Fruit fly (Drosophila melanogaster) whole organism, embryonic: Measurements from ENCODE around the gene fz3.

Source experiments
- Bdp1 ChIP-seq: fragments of 200-800 bp; sonication (Bioruptor generic); optimal IDR thresholded peaks from 3 replicates; lab custom pipeline; 2016; ENCODE audit warnings: missing biosample characterization, missing genetic modification characterization
- CG10462 ChIP-seq: fragments of 200-800 bp; sonication (Bioruptor generic); optimal IDR thresholded peaks from 2 replicates; lab custom pipeline; 2016; ENCODE audit warnings: missing biosample characterization, missing genetic modification characterization
- CG14667 ChIP-seq: fragments of 200-800 bp; sonication (Bioruptor generic); IDR thresholded peaks from 2 replicates; pipeline ENCODE4 v1.3.6; 2022; ENCODE audit warnings: missing biosample characterization, missing genetic modification characterization
- CG16815 ChIP-seq: fragments of 200-800 bp; sonication (Bioruptor generic); optimal IDR thresholded peaks from 3 replicates; lab custom pipeline; 2017; ENCODE audit warnings: missing biosample characterization, mild to moderate bottlenecking, missing genetic modification characterization
- CG17612 ChIP-seq: fragments of 200-800 bp; sonication (Bioruptor generic); IDR thresholded peaks from 2 replicates; pipeline ENCODE4 v1.3.6; 2022; ENCODE audit warnings: missing biosample characterization, missing genetic modification characterization
- CG17802 ChIP-seq: fragments of 200-800 bp; sonication (Bioruptor generic); optimal IDR thresholded peaks from 2 replicates; lab custom pipeline; 2018; ENCODE audit warnings: missing biosample characterization, mild to moderate bottlenecking, missing genetic modification characterization, moderate library complexity
- CG2129 ChIP-seq: fragments of 200-800 bp; sonication (Bioruptor generic); IDR thresholded peaks from 2 replicates; pipeline ENCODE4 v1.3.6; 2022; ENCODE audit warnings: missing biosample characterization, missing genetic modification characterization; ENCODE audit not compliant: partially characterized antibody
- CG34376 ChIP-seq: fragments of 200-800 bp; sonication (Bioruptor generic); optimal IDR thresholded peaks from 2 replicates; lab custom pipeline; 2018; ENCODE audit warnings: missing biosample characterization, mild to moderate bottlenecking, missing genetic modification characterization
- CG3726 ChIP-seq: fragments of 200-800 bp; sonication (Bioruptor generic); IDR thresholded peaks from 3 replicates; pipeline ENCODE4, ENCODE4 v1.3.6; 2022; ENCODE audit warnings: missing biosample characterization, missing genetic modification characterization
- CG5953 ChIP-seq: fragments of 200-800 bp; sonication (Bioruptor generic); IDR thresholded peaks from 2 replicates; pipeline ENCODE4 v1.3.6; 2022; ENCODE audit warnings: missing biosample characterization, missing genetic modification characterization
- CG6791 ChIP-seq: fragments of 200-800 bp; sonication (Bioruptor generic); IDR thresholded peaks from 3 replicates; pipeline ENCODE4 v1.3.6; 2022; ENCODE audit warnings: missing biosample characterization, missing genetic modification characterization; ENCODE audit not compliant: partially characterized antibody
- CG7839 ChIP-seq: fragments of 200-800 bp; sonication (Bioruptor generic); optimal IDR thresholded peaks from 3 replicates; lab custom pipeline; 2018; ENCODE audit warnings: missing biosample characterization, mild to moderate bottlenecking, missing genetic modification characterization, moderate library complexity
- CG9215 ChIP-seq: fragments of 200-800 bp; sonication (Bioruptor generic); IDR thresholded peaks from 2 replicates; pipeline ENCODE4 v1.3.6; 2022; ENCODE audit warnings: missing biosample characterization, missing genetic modification characterization
- Camta ChIP-seq: fragments of 200-800 bp; sonication (Bioruptor generic); optimal IDR thresholded peaks from 2 replicates; lab custom pipeline; 2016; ENCODE audit warnings: missing biosample characterization, missing genetic modification characterization
- Dp ChIP-seq: fragments of 200-800 bp; sonication (Bioruptor generic); optimal IDR thresholded peaks from 2 replicates; lab custom pipeline; 2018; ENCODE audit warnings: missing biosample characterization, mild to moderate bottlenecking, missing genetic modification characterization, moderate library complexity
- Fer2 ChIP-seq: fragments of 200-800 bp; sonication (Bioruptor generic); optimal IDR thresholded peaks from 2 replicates; lab custom pipeline; 2018; ENCODE audit warnings: missing biosample characterization, mild to moderate bottlenecking, missing genetic modification characterization, moderate library complexity
- HLH54F ChIP-seq: fragments of 200-800 bp; sonication (Bioruptor generic); optimal IDR thresholded peaks from 3 replicates; lab custom pipeline; 2016; ENCODE audit warnings: missing biosample characterization, missing genetic modification characterization
- Hmx ChIP-seq: fragments of 200-800 bp; sonication (Bioruptor generic); optimal IDR thresholded peaks from 2 replicates; lab custom pipeline; 2016; ENCODE audit warnings: missing biosample characterization, missing genetic modification characterization
- Hr39 ChIP-seq: fragments of >200 bp; optimal IDR thresholded peaks from 2 replicates; lab custom pipeline; 2017
- Jarid2 ChIP-seq: fragments of 200-800 bp; sonication (Bioruptor generic); optimal IDR thresholded peaks from 3 replicates; lab custom pipeline; 2017; ENCODE audit warnings: mild to moderate bottlenecking, missing biosample characterization, missing genetic modification reagents, missing genetic modification characterization
- Kr ChIP-seq: fragments of 200-800 bp; sonication (Bioruptor generic); optimal IDR thresholded peaks from 2 replicates; lab custom pipeline; 2017; ENCODE audit warnings: missing biosample characterization, mild to moderate bottlenecking, missing genetic modification characterization
- Lpt ChIP-seq: fragments of >200 bp; optimal IDR thresholded peaks from 2 replicates; lab custom pipeline; 2018; ENCODE audit warnings: missing biosample characterization, missing genetic modification characterization
- MTF-1 ChIP-seq: fragments of 200-800 bp; sonication (Bioruptor generic); optimal IDR thresholded peaks from 2 replicates; lab custom pipeline; 2018; ENCODE audit warnings: missing biosample characterization, mild to moderate bottlenecking, missing genetic modification characterization, borderline replicate concordance
- Neu2 ChIP-seq: fragments of 200-800 bp; sonication (Bioruptor generic); optimal IDR thresholded peaks from 3 replicates; lab custom pipeline; 2016; ENCODE audit warnings: missing biosample characterization, missing genetic modification characterization, borderline replicate concordance
- Opbp ChIP-seq: fragments of 200-800 bp; sonication (Bioruptor generic); IDR thresholded peaks from 3 replicates; pipeline ENCODE4 v1.3.6; 2022; ENCODE audit warnings: missing biosample characterization, missing genetic modification characterization; ENCODE audit not compliant: partially characterized antibody
- Optix ChIP-seq: fragments of 200-800 bp; sonication (Bioruptor generic); IDR thresholded peaks from 3 replicates; pipeline ENCODE4 v1.3.6; 2022; ENCODE audit warnings: missing biosample characterization, missing genetic modification characterization
- Rx ChIP-seq: fragments of 200-800 bp; sonication (Bioruptor generic); IDR thresholded peaks from 2 replicates; pipeline ENCODE4 v1.3.6; 2022; ENCODE audit warnings: missing biosample characterization, missing genetic modification characterization
- Ssrp ChIP-seq: fragments of 200-800 bp; sonication (Bioruptor generic); optimal IDR thresholded peaks from 2 replicates; lab custom pipeline; 2018; ENCODE audit warnings: missing biosample characterization, mild to moderate bottlenecking, missing genetic modification characterization, moderate library complexity
- Stat92E ChIP-seq, 3 experiments: fragments of >200 bp in 2 of 3; fragments of 200-800 bp in 1 of 3; sonication (Bioruptor generic) in 1 of 3; optimal IDR thresholded peaks; 2 replicates each; lab custom pipeline; 2017 to 2019; ENCODE audit warnings: missing biosample characterization in 3 of 3, missing genetic modification characterization in 3 of 3, mild to moderate bottlenecking in 1 of 3, moderate library complexity in 1 of 3
- br ChIP-seq: fragments of >200 bp; optimal IDR thresholded peaks from 2 replicates; lab custom pipeline; 2017
- ci ChIP-seq: fragments of 200-800 bp; sonication (Bioruptor generic); IDR thresholded peaks from 3 replicates; pipeline ENCODE4 v1.3.6; 2022; ENCODE audit warnings: missing biosample characterization, missing genetic modification characterization
- dm ChIP-seq: fragments of 200-800 bp; sonication (Bioruptor generic); optimal IDR thresholded peaks from 3 replicates; lab custom pipeline; 2016; ENCODE audit warnings: missing biosample characterization, missing genetic modification characterization
- dysf ChIP-seq: fragments of 200-800 bp; sonication (Bioruptor generic); IDR thresholded peaks from 3 replicates; pipeline ENCODE4 v1.3.6; 2022; ENCODE audit warnings: missing biosample characterization, missing genetic modification characterization
- ems ChIP-seq: fragments of 200-800 bp; sonication (Bioruptor generic); optimal IDR thresholded peaks from 3 replicates; lab custom pipeline; 2016; ENCODE audit warnings: missing biosample characterization, missing genetic modification characterization
- gro ChIP-seq: fragments of 200-800 bp; sonication (Bioruptor generic); optimal IDR thresholded peaks from 2 replicates; lab custom pipeline; 2016; ENCODE audit warnings: missing biosample characterization, missing genetic modification characterization
- gsb-n ChIP-seq: fragments of 200-800 bp; sonication (Bioruptor generic); optimal IDR thresholded peaks from 3 replicates; lab custom pipeline; 2018; ENCODE audit warnings: missing biosample characterization, mild to moderate bottlenecking, missing genetic modification characterization
- jing ChIP-seq: fragments of 200-800 bp; sonication (Bioruptor generic); optimal IDR thresholded peaks from 2 replicates; lab custom pipeline; 2018; ENCODE audit warnings: missing biosample characterization, mild to moderate bottlenecking, missing genetic modification characterization
- klu ChIP-seq: fragments of 200-800 bp; sonication (Bioruptor generic); IDR thresholded peaks from 2 replicates; pipeline ENCODE4 v1.3.6; 2022; ENCODE audit warnings: missing biosample characterization, missing genetic modification characterization
- nau ChIP-seq: fragments of 200-800 bp; sonication (Bioruptor generic); optimal IDR thresholded peaks from 3 replicates; lab custom pipeline; 2017; ENCODE audit warnings: missing biosample characterization, mild to moderate bottlenecking, missing genetic modification characterization, missing genetic modification reagents
- peb ChIP-seq: fragments of 200-800 bp; sonication (Bioruptor generic); IDR thresholded peaks from 2 replicates; pipeline ENCODE4 v1.3.6; 2022; ENCODE audit warnings: missing biosample characterization, missing genetic modification characterization
- ro ChIP-seq: fragments of 200-800 bp; sonication (Bioruptor generic); IDR thresholded peaks from 2 replicates; pipeline ENCODE4 v1.3.6; 2022; ENCODE audit warnings: missing biosample characterization, missing genetic modification characterization
- sd ChIP-seq: fragments of 200-800 bp; sonication (Bioruptor generic); optimal IDR thresholded peaks from 3 replicates; lab custom pipeline; 2018; ENCODE audit warnings: missing biosample characterization, mild to moderate bottlenecking, missing genetic modification characterization, moderate library complexity
- shn ChIP-seq: fragments of 200-800 bp; sonication (Bioruptor generic); optimal IDR thresholded peaks from 3 replicates; lab custom pipeline; 2016; ENCODE audit warnings: missing biosample characterization, missing genetic modification characterization
- sna ChIP-seq: fragments of 200-800 bp; sonication (Bioruptor generic); IDR thresholded peaks from 2 replicates; pipeline ENCODE4 v1.3.6; 2022; ENCODE audit warnings: missing biosample characterization, missing genetic modification characterization; ENCODE audit not compliant: partially characterized antibody
- ssp ChIP-seq: fragments of 200-800 bp; sonication (Bioruptor generic); IDR thresholded peaks from 2 replicates; pipeline ENCODE4 v1.3.6; 2022; ENCODE audit warnings: missing biosample characterization, missing genetic modification characterization
- sug ChIP-seq: fragments of 200-800 bp; optimal IDR thresholded peaks from 2 replicates; lab custom pipeline; 2019; ENCODE audit warnings: missing biosample characterization, mild to moderate bottlenecking, missing genetic modification characterization, moderate library complexity
- tap ChIP-seq: fragments of 200-800 bp; optimal IDR thresholded peaks from 3 replicates; lab custom pipeline; 2019; ENCODE audit warnings: missing biosample characterization, mild to moderate bottlenecking, missing genetic modification characterization, moderate library complexity
- tup ChIP-seq: fragments of 200-800 bp; sonication (Bioruptor generic); optimal IDR thresholded peaks from 2 replicates; lab custom pipeline; 2016; ENCODE audit warnings: missing biosample characterization, mild to moderate bottlenecking, missing genetic modification characterization, moderate library complexity
- usp ChIP-seq: fragments of >200 bp; optimal IDR thresholded peaks from 2 replicates; lab custom pipeline; 2017; ENCODE audit warnings: missing biosample characterization, missing genetic modification characterization
- wek ChIP-seq: fragments of 200-800 bp; sonication (Bioruptor generic); optimal IDR thresholded peaks from 3 replicates; lab custom pipeline; 2018; ENCODE audit warnings: missing biosample characterization, mild to moderate bottlenecking, missing genetic modification characterization, moderate library complexity
- zfh1 ChIP-seq: fragments of 200-800 bp; sonication (Bioruptor generic); IDR thresholded peaks from 3 replicates; pipeline ENCODE4 v1.3.6; 2022; ENCODE audit warnings: missing biosample characterization, missing genetic modification characterization

The fz3 gene

DNA sequence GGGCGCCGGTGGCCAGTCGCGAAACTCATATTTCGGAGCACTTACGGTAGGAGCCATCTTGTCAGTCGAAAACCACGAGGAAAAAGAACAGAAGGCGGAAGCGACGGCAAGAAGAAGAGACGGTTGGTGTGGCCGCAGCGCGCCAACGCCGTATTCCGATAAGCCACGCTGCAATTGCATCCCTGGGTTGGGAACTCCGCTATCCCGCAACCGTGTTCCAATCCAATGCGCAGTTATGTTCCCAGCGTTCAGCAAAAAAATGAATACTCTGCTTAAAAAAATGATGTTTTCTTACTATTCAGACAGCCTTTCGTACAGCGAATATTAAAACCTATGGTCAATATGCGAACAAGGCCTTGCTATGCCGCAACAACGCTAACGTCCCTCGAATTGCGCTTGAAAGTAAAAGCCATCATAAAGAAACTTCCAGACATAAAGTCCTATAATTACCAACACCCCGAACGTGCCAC is 4.7 kb upstream of the fz3 start, which contains the start of gene RpL22 (continued):
- peak; percentile 90 for TF ChIP-seq gro
- peak; percentile 77 for TF ChIP-seq sug (tag; lab: Kevin White, UChicago)
- no peak for TF ChIP-seq CG2129 (GFP tag; lab: Robert Waterston, UW)
- peak; percentile 91 for TF ChIP-seq nau (GFP tag; lab: Kevin White, UChicago)
- no peak for TF ChIP-seq Lpt (GFP tag; lab: Kevin White, UChicago)
- TF ChIP-seq sna (GFP tag; lab: Robert Waterston, UW) = no peak
- TF ChIP-seq CG5953 (GFP tag; lab: Robert Waterston, UW) = peak; percentile 75
- peak; percentile 91 for TF ChIP-seq Camta (GFP tag; lab: Kevin White, UChicago)
- TF ChIP-seq CG16815 (GFP tag; lab: Kevin White, UChicago) = peak; percentile 71
- peak; percentile 95 for TF ChIP-seq CG34376 (GFP tag; lab: Kevin White, UChicago)
- TF ChIP-seq CG17612 (GFP tag; lab: Robert Waterston, UW) = peak; percentile 62
- peak; percentile 99 for TF ChIP-seq dm (GFP tag; lab: Kevin White, UChicago)
- TF ChIP-seq peb (GFP tag; lab: Robert Waterston, UW) = peak; percentile 55; the same call in 1 of the 2 replicates
- no peak for TF ChIP-seq Hmx (GFP tag; lab: Kevin White, UChicago)
- peak; percentile 87 for TF ChIP-seq Rx
- TF ChIP-seq wek (GFP tag; lab: Kevin White, UChicago) = peak; percentile 83
- peak; percentile 57 for TF ChIP-seq sd (tag; lab: Kevin White, UChicago)
- TF ChIP-seq jing (GFP tag; lab: Kevin White, UChicago) = peak; percentile 60
- peak; percentile 78 for TF ChIP-seq Bdp1
- TF ChIP-seq CG3726 (GFP tag; lab: Robert Waterston, UW) = peak; percentile 81
- peak; percentile 60 for TF ChIP-seq Fer2 (tag; lab: Kevin White, UChicago)
- no peak for TF ChIP-seq Kr (GFP tag; lab: Kevin White, UChicago)
- TF ChIP-seq ems (GFP tag; lab: Kevin White, UChicago) = peak; percentile 86
- TF ChIP-seq Optix (GFP tag; lab: Robert Waterston, UW) = peak; percentile 79; the same call in 2 of the 3 replicates
- TF ChIP-seq CG9215 (GFP tag; lab: Robert Waterston, UW) = peak; percentile 54
- peak; percentile 94 for TF ChIP-seq shn (GFP tag; lab: Kevin White, UChicago)
- TF ChIP-seq CG10462 (GFP tag; lab: Kevin White, UChicago) = peak; percentile 57
- TF ChIP-seq HLH54F (GFP tag; lab: Kevin White, UChicago) = peak; percentile 83
- TF ChIP-seq Dp (GFP tag; lab: Kevin White, UChicago) = peak; percentile 59
- TF ChIP-seq MTF-1 = peak; percentile 93
- TF ChIP-seq tup (GFP tag; lab: Kevin White, UChicago) = peak; percentile 75
- TF ChIP-seq Opbp (GFP tag; lab: Robert Waterston, UW) = peak; percentile 70; the same call in 1 of the 3 replicates
- TF ChIP-seq CG17802 (tag; lab: Kevin White, UChicago) = peak; percentile 73
- no peak for TF ChIP-seq usp (GFP tag; lab: Kevin White, UChicago)
- TF ChIP-seq Hr39 (lab: Kevin White, UChicago) = no peak
- peak; percentile 65 for TF ChIP-seq CG14667 (GFP tag; lab: Robert Waterston, UW)
- peak; percentile 85 for TF ChIP-seq Neu2 (GFP tag; lab: Kevin White, UChicago)
- TF ChIP-seq CG6791 = peak; percentile 59; the same call in 1 of the 3 replicates
- peak; percentile 64 for TF ChIP-seq tap (tag; lab: Kevin White, UChicago)
- no peak for TF ChIP-seq br
- peak; percentile 89 for TF ChIP-seq zfh1 (GFP tag; lab: Robert Waterston, UW)
- peak in 1 of 3 experiments; percentile 46 for TF ChIP-seq Stat92E (GFP tag; optimal IDR thresholded peaks at IDR 0.05; lab: Kevin White, UChicago)
- peak; percentile 79 for TF ChIP-seq CG7839 (tag; lab: Kevin White, UChicago)
- TF ChIP-seq Jarid2 (GFP tag; lab: Kevin White, UChicago) = peak; percentile 81
- peak; percentile 82 for TF ChIP-seq dysf (GFP tag; lab: Robert Waterston, UW)
- peak; percentile 60 for TF ChIP-seq ro
- TF ChIP-seq ci (GFP tag; lab: Robert Waterston, UW) = peak; percentile 97
- peak; percentile 43; the same call in 1 of the 2 replicates for TF ChIP-seq klu
- peak; percentile 80 for TF ChIP-seq gsb-n (tag; lab: Kevin White, UChicago)
- peak; percentile 36 for TF ChIP-seq Ssrp (tag; lab: Kevin White, UChicago)
- TF ChIP-seq ssp (GFP tag; lab: Robert Waterston, UW) = peak; percentile 69
